Worm (Caenorhabditis elegans) whole organism, L4/young adult: ENCODE measurements around the gene ama-1.

Source experiments
- W03F9.2 ChIP-seq: fragments of 150-350 bp; optimal IDR thresholded peaks from 2 replicates; lab custom pipeline; 2014; ENCODE audit warnings: missing biosample characterization, missing genetic modification characterization
- dao-5 ChIP-seq: sonication (generic microtip); optimal IDR thresholded peaks from 2 replicates; lab custom pipeline; 2016; ENCODE audit warnings: missing genotype, missing genetic modification characterization, moderate library complexity, missing compliant biosample characterization
- him-1 ChIP-seq: sonication (generic microtip); optimal IDR thresholded peaks from 2 replicates; lab custom pipeline; 2016; ENCODE audit warnings: missing genotype, missing genetic modification reagents, missing genetic modification characterization, missing compliant biosample characterization

ama-1 gene

DNA sequence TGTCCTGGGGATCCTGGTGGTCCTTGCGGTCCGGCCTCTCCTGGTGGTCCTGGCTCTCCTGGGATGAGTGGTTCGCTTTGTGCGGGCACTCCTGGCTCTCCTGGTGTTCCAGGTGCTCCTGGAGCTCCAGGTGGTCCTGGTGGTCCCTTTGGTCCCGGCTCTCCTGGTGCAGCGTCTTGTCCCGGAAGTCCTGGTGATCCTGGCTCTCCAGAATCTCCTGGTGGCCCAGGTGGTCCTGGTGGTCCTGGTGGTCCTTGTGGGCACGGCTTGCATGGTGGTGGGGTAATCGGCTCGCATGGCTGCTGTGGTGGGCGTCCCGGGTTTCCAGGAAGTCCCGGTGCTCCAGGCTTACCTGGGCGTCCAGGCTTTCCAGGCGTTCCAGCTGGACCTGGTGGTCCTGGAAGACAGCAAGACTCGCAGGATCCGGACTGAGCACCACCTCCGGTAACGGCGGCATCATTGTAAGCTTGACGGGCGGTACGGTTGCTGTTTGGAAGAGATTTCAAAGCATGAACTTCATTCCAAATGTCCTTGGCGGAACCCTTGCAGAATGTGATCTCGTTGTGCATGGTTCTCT is 4.0 kb upstream of the ama-1 start:
- no peak for TF ChIP-seq W03F9.2 (tag; lab: Kevin White, UChicago)
- no peak for TF ChIP-seq dao-5
- TF ChIP-seq him-1 (tag; lab: Kevin White, UChicago): no peak

DNA sequence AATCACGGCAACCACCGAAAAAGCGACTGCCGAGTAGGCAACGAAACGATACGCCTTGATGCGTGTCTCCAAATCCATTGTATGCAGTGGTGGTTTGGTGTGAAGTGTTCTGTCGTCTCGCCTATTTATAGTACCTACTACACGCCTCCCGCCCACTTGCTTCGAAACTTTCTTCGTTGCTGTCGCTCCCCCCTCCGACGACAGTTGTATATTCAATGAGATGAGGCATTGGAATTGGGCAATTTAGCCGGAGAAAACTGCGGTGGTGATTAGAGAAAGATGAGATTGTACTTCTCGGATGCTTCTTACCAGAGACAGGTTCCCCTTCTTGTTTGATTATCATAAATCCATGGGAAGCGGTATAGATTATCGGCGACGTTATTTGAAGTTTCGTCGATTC is 3.4 kb upstream of the ama-1 start, which contains the start of gene col-34:
TSS of gene col-34 (minus strand) at position 101 of the 400 bp plus-strand sequence.
- TF ChIP-seq him-1 (tag; lab: Kevin White, UChicago) (no peak), dao-5 (no peak), W03F9.2 (tag; lab: Kevin White, UChicago) (no peak)

ce11 chrIV:4246493-4246892 is 1.4 kb upstream of the ama-1 start, which contains the start of gene ttr-20:
Gene ttr-20, plus strand, starts transcription at chrIV:4246793.
- TF ChIP-seq W03F9.2 (tag; lab: Kevin White, UChicago): no peak
- no peak for TF ChIP-seq dao-5
- no peak for TF ChIP-seq him-1 (tag; lab: Kevin White, UChicago)

DNA sequence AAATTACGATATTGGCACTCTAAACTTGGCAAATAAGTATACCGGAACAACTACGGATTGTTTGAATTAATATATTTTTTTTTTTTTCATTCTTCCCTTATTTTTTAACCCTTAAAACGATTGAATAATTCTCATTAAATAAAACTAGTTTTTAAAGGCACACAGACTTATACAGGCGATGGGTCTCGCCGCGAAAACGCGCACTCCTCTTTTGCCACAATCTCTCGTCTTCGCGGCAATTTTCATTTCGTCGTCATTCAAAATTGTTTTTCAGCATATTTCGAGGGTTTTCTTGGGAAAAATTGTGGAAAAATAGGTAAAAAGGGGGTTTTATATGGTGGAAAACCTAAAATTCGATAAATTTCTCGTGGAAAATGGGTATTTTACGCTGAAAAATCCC is 536 bp upstream of the ama-1 start:
- TF ChIP-seq him-1 (tag; lab: Kevin White, UChicago) (no peak), W03F9.2 (tag; lab: Kevin White, UChicago) (no peak), dao-5 (no peak)

ce11 chrIV:4254989-4255582 is 7.2 kb downstream of the ama-1 start:
- TF ChIP-seq him-1 (tag; lab: Kevin White, UChicago) (no peak), dao-5 (no peak), W03F9.2 (tag; lab: Kevin White, UChicago) (no peak)

DNA sequence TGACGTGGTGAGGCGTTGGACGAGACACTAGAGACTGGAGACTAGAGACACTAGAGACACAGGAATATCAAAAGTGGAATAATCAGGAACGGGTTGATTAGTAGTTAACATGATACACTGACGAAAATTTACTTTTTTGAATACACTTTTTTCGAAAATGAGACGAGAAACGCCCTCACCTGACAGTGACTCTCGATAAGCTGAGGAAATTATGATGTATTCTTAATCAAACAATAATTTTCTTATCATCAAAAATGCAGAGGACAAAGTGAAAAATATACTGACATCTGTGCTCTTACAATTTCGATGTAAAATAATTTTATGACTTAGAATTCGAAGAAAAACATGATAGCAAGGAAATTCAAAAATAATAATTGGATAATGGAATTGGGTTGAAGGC is 11.6 kb downstream of the ama-1 start:
- no peak for TF ChIP-seq dao-5
- no peak for TF ChIP-seq W03F9.2 (tag; lab: Kevin White, UChicago)
- TF ChIP-seq him-1 (tag; lab: Kevin White, UChicago): no peak

DNA sequence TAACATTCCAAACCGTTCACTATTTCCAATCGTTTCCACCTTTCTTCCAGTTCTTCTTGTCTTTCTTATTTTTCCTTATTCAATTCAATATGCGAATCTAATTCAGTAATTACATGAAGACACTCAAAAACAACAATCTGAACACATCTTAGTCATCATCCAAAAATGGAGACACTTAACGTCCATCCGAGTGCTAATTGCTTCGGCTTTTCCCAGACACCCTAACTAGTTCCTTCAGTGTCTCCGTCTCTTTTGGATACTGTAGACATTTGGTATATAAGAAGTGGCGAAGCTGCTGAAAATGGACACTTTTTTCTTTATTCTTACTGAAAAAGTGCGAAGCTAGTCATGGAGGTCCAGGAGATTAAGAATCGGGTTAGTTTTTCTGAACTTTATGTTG is 15.1 kb downstream of the ama-1 start, which contains the start of gene col-33:
TSS of gene col-33 (plus strand) at position 301 of the 400 bp plus-strand sequence.
- TF ChIP-seq dao-5 (no peak), W03F9.2 (tag; lab: Kevin White, UChicago) (no peak), him-1 (tag; lab: Kevin White, UChicago) (no peak)

ce11 chrIV:4264649-4265048 is 16.8 kb downstream of the ama-1 start:
- TF ChIP-seq dao-5 (no peak), him-1 (tag; lab: Kevin White, UChicago) (no peak), W03F9.2 (tag; lab: Kevin White, UChicago) (no peak)

- TF ChIP-seq dao-5: no peak
- no peak for TF ChIP-seq him-1 (tag; lab: Kevin White, UChicago)
- no peak for TF ChIP-seq W03F9.2 (tag; lab: Kevin White, UChicago)
These were observed 17.4 kb downstream of the ama-1 start, which contains the start of gene F36A4.5 for ce11 chrIV:4265224-4265623. Gene F36A4.5, plus strand, starts transcription at chrIV:4265524.

DNA sequence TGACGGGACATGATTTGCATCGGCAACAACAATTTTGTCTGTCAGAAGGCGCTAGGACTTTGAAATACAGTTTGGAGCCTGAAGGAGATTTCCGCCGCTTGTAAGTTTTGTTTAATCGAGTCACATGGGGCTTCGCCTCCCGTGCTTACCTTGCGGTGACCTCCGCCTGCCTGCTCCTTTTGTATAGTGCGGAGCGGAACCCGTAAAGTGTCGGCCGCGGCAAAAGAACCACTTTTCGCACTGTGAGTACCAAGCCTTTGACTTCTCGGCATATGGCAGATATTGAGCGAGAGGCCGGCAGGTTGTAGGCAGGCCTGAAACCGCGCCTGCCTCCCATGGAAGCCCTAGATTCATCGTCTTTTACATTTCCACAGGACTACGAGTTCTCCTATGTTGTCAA is 18.1 kb downstream of the ama-1 start:
- TF ChIP-seq him-1 (tag; lab: Kevin White, UChicago) (no peak), dao-5 (no peak), W03F9.2 (tag; lab: Kevin White, UChicago) (no peak)

ce11 chrIV:4267320-4267719 is 19.4 kb downstream of the ama-1 start, which contains the start of gene F36A4.4:
Gene F36A4.4, plus strand, starts transcription at chrIV:4267620.
- TF ChIP-seq him-1 (tag; lab: Kevin White, UChicago) (no peak), W03F9.2 (tag; lab: Kevin White, UChicago) (no peak), dao-5 (no peak)

DNA sequence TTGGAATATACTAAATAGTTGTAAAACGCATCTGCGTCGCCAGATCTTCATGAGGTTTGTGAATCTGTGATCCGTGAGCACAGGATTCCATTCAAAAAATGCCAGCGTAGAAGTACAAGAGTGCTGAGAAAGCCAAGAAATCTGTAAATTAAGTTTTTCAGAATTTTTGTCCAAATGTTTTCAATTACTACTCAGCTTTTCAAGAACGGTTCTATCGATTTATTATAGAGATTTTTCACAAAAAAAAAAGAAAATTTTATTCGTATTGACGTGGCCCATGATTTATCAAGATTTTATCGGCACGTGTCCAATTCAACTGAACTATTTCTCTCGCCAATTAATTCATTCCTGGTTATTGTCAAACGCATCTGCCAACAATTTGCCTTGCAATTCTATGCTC is 21.4 kb downstream of the ama-1 start, which contains the start of gene F36A4.3:
TSS of gene F36A4.3 (plus strand) at position 301 of the 400 bp plus-strand sequence.
- TF ChIP-seq dao-5 (no peak), him-1 (tag; lab: Kevin White, UChicago) (no peak), W03F9.2 (tag; lab: Kevin White, UChicago) (no peak)

DNA sequence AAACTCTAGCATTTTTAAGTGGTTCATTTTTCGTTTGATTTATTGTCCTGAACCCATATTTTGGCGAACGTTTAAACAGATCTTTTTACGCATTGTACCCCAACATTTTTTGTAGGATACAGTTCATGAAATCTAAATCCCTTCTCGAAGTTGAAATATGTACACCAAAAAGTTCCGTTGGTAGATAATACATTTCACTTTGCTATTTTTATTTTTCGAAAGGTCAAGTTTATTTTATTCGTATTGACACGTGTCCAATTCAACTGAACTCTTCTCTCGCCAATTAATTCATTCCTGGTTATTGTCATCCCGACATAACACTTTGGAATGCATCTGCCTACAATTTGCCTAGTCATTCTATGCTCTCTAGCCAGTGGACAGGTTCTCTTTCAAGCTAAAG is 23.1 kb downstream of the ama-1 start, which contains the start of gene F36A4.2:
TSS of gene F36A4.2 (plus strand) at position 301 of the 400 bp plus-strand sequence.
- TF ChIP-seq him-1 (tag; lab: Kevin White, UChicago) (no peak), dao-5 (no peak), W03F9.2 (tag; lab: Kevin White, UChicago) (no peak)

DNA sequence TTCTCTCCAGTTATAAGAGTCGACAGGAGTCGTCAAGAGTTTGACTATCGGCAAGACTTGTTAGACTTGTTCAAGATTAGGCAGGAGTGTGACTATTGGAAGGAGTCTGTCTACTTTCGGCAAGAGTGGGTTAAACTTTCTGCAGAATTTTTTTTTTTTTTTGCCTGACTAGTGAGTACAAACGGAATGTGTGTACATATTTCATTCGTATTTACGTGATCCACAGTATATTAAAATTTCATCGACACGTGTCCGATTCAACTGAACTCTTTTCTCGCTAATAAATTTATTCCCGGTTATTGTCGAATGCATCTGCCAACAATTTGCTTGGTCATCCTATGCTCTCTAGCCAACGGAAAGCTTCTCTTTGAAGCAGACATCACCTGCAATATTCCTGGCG is 24.3 kb downstream of the ama-1 start, which contains the start of gene F36A4.1:
TSS of gene F36A4.1 (plus strand) at position 301 of the 400 bp plus-strand sequence.
- TF ChIP-seq dao-5 (no peak), him-1 (tag; lab: Kevin White, UChicago) (no peak), W03F9.2 (tag; lab: Kevin White, UChicago) (no peak)
